Fruit fly (Drosophila melanogaster) whole organism, embryonic: ENCODE measurements around the gene Smox.

ENCODE experiments used
- ATbp ChIP-seq: fragments of 200-800 bp; sonication (Bioruptor generic); optimal IDR thresholded peaks from 2 replicates; lab custom pipeline; 2017; ENCODE audit warnings: missing biosample characterization, mild to moderate bottlenecking, missing genetic modification characterization, missing genetic modification reagents
- B-H2 ChIP-seq: fragments of 200-800 bp; sonication (Bioruptor generic); optimal IDR thresholded peaks from 2 replicates; lab custom pipeline; 2018; ENCODE audit warnings: missing biosample characterization, mild to moderate bottlenecking, missing genetic modification characterization
- CG10654 ChIP-seq: fragments of 200-800 bp; sonication (Bioruptor generic); optimal IDR thresholded peaks from 2 replicates; lab custom pipeline; 2016; ENCODE audit warnings: missing biosample characterization, missing genetic modification characterization
- CG12391 ChIP-seq: fragments of 200-800 bp; sonication (Bioruptor generic); optimal IDR thresholded peaks from 3 replicates; lab custom pipeline; 2018; ENCODE audit warnings: missing biosample characterization, mild to moderate bottlenecking, missing genetic modification characterization, moderate library complexity
- CG13624 ChIP-seq: fragments of 200-800 bp; sonication (Bioruptor generic); optimal IDR thresholded peaks from 2 replicates; lab custom pipeline; 2016; ENCODE audit warnings: missing biosample characterization, missing genetic modification characterization
- CG15269 ChIP-seq: fragments of 200-800 bp; sonication (Bioruptor generic); optimal IDR thresholded peaks from 2 replicates; lab custom pipeline; 2018; ENCODE audit warnings: missing biosample characterization, mild to moderate bottlenecking, missing genetic modification characterization, moderate library complexity
- CG17612 ChIP-seq: fragments of 200-800 bp; sonication (Bioruptor generic); IDR thresholded peaks from 2 replicates; pipeline ENCODE4 v1.3.6; 2022; ENCODE audit warnings: missing biosample characterization, missing genetic modification characterization
- CG17829 ChIP-seq: fragments of 200-800 bp; optimal IDR thresholded peaks from 2 replicates; lab custom pipeline; 2019; ENCODE audit warnings: missing biosample characterization, mild to moderate bottlenecking, missing genetic modification characterization, moderate library complexity
- CG17912 ChIP-seq: fragments of 200-800 bp; sonication (Bioruptor generic); optimal IDR thresholded peaks from 2 replicates; lab custom pipeline; 2018; ENCODE audit warnings: missing biosample characterization, mild to moderate bottlenecking, missing genetic modification characterization
- CG2678 ChIP-seq: fragments of 200-800 bp; sonication (Bioruptor generic); optimal IDR thresholded peaks from 3 replicates; lab custom pipeline; 2019; ENCODE audit warnings: missing biosample characterization, mild to moderate bottlenecking, missing genetic modification characterization, moderate library complexity
- CG6254 ChIP-seq: fragments of 200-800 bp; sonication (Bioruptor generic); optimal IDR thresholded peaks from 3 replicates; lab custom pipeline; 2017; ENCODE audit warnings: mild to moderate bottlenecking, missing biosample characterization, missing genetic modification reagents, missing genetic modification characterization
- CG6683 ChIP-seq: fragments of 200-800 bp; sonication (Bioruptor generic); optimal IDR thresholded peaks from 2 replicates; lab custom pipeline; 2017; ENCODE audit warnings: missing biosample characterization, mild to moderate bottlenecking, missing genetic modification characterization, missing genetic modification reagents
- CG8290 ChIP-seq, 3 experiments: fragments of 200-800 bp; sonication (Bioruptor generic); optimal IDR thresholded peaks; 2 replicates each; lab custom pipeline; 2016 to 2019; ENCODE audit warnings: missing biosample characterization in 3 of 3, missing genetic modification characterization in 3 of 3, mild to moderate bottlenecking in 2 of 3, moderate library complexity in 1 of 3
- CoRest ChIP-seq: fragments of 200-800 bp; sonication (Bioruptor generic); optimal IDR thresholded peaks from 3 replicates; lab custom pipeline; 2018; ENCODE audit warnings: missing biosample characterization, mild to moderate bottlenecking, missing genetic modification characterization, moderate library complexity
- D19A ChIP-seq: fragments of 200-800 bp; optimal IDR thresholded peaks from 3 replicates; lab custom pipeline; 2019; ENCODE audit warnings: missing biosample characterization, mild to moderate bottlenecking, missing genetic modification characterization, moderate library complexity
- Dek ChIP-seq: fragments of 200-800 bp; sonication (Bioruptor generic); optimal IDR thresholded peaks from 3 replicates; lab custom pipeline; 2019; ENCODE audit warnings: missing biosample characterization, mild to moderate bottlenecking, missing genetic modification characterization, moderate library complexity
- HLH54F ChIP-seq: fragments of 200-800 bp; sonication (Bioruptor generic); optimal IDR thresholded peaks from 3 replicates; lab custom pipeline; 2016; ENCODE audit warnings: missing biosample characterization, missing genetic modification characterization
- Hr51 ChIP-seq, 2 experiments: fragments of 200-800 bp; sonication (Bioruptor generic); optimal IDR thresholded peaks; 2 replicates in 1 of 2; 3 replicates in 1 of 2; lab custom pipeline; 2016 to 2018; ENCODE audit warnings: missing biosample characterization in 2 of 2, missing genetic modification characterization in 2 of 2, mild to moderate bottlenecking in 1 of 2, moderate library complexity in 1 of 2
- Jarid2 ChIP-seq: fragments of 200-800 bp; sonication (Bioruptor generic); optimal IDR thresholded peaks from 3 replicates; lab custom pipeline; 2017; ENCODE audit warnings: mild to moderate bottlenecking, missing biosample characterization, missing genetic modification reagents, missing genetic modification characterization
- Kr ChIP-seq: fragments of 200-800 bp; sonication (Bioruptor generic); optimal IDR thresholded peaks from 2 replicates; lab custom pipeline; 2017; ENCODE audit warnings: missing biosample characterization, mild to moderate bottlenecking, missing genetic modification characterization
- Mes4 ChIP-seq: fragments of 200-800 bp; sonication (Bioruptor generic); optimal IDR thresholded peaks from 2 replicates; lab custom pipeline; 2016; ENCODE audit warnings: missing biosample characterization, missing genetic modification characterization
- Mrtf ChIP-seq: fragments of 200-800 bp; sonication (Bioruptor generic); IDR thresholded peaks from 3 replicates; pipeline ENCODE4 v1.3.6; 2022; ENCODE audit warnings: missing biosample characterization, missing genetic modification characterization
- NFAT ChIP-seq: fragments of 200-800 bp; sonication (Bioruptor generic); IDR thresholded peaks from 2 replicates; pipeline ENCODE4 v1.3.6; 2022; ENCODE audit warnings: missing biosample characterization, missing genetic modification characterization
- Oaz ChIP-seq: fragments of 200-800 bp; sonication (Bioruptor generic); IDR thresholded peaks from 2 replicates; pipeline ENCODE4 v1.3.6; 2022; ENCODE audit warnings: missing biosample characterization, missing genetic modification characterization
- Poxn ChIP-seq: fragments of 200-800 bp; sonication (Bioruptor generic); IDR thresholded peaks from 2 replicates; pipeline ENCODE4 v1.3.6; 2022; ENCODE audit warnings: missing biosample characterization, missing genetic modification characterization
- Rfx ChIP-seq: fragments of 200-800 bp; sonication (Bioruptor generic); IDR thresholded peaks from 2 replicates; pipeline ENCODE4 v1.3.6; 2022; ENCODE audit warnings: missing biosample characterization, missing genetic modification characterization
- Side ChIP-seq: fragments of 200-800 bp; sonication (Bioruptor generic); optimal IDR thresholded peaks from 2 replicates; lab custom pipeline; 2016; ENCODE audit warnings: missing biosample characterization, missing genetic modification characterization
- Sox102F ChIP-seq: fragments of 200-800 bp; sonication (Bioruptor generic); optimal IDR thresholded peaks from 2 replicates; lab custom pipeline; 2018; ENCODE audit warnings: missing biosample characterization, mild to moderate bottlenecking, missing genetic modification characterization, moderate library complexity
- Xbp1 ChIP-seq: fragments of 200-800 bp; sonication (Bioruptor generic); optimal IDR thresholded peaks from 3 replicates; lab custom pipeline; 2016; ENCODE audit warnings: missing biosample characterization, mild to moderate bottlenecking, missing genetic modification characterization
- dysf ChIP-seq: fragments of 200-800 bp; sonication (Bioruptor generic); IDR thresholded peaks from 3 replicates; pipeline ENCODE4 v1.3.6; 2022; ENCODE audit warnings: missing biosample characterization, missing genetic modification characterization
- gsb ChIP-seq: fragments of 200-800 bp; sonication (Bioruptor generic); IDR thresholded peaks from 2 replicates; pipeline ENCODE4 v1.3.6; 2022; ENCODE audit warnings: missing biosample characterization, missing genetic modification characterization
- jigr1 ChIP-seq: fragments of 200-800 bp; sonication (Bioruptor generic); IDR thresholded peaks from 3 replicates; pipeline ENCODE4 v1.3.6; 2022; ENCODE audit warnings: missing biosample characterization, missing genetic modification characterization
- lilli ChIP-seq: fragments of 200-800 bp; sonication (Bioruptor generic); optimal IDR thresholded peaks from 3 replicates; lab custom pipeline; 2016; ENCODE audit warnings: missing biosample characterization, missing genetic modification characterization
- lola ChIP-seq, 3 experiments: fragments of >200 bp in 2 of 3; fragments of 200-800 bp in 1 of 3; sonication (Bioruptor generic) in 1 of 3; optimal IDR thresholded peaks; 2 replicates each; lab custom pipeline; 2017 to 2019; ENCODE audit warnings: missing biosample characterization in 3 of 3, missing genetic modification characterization in 3 of 3, mild to moderate bottlenecking in 1 of 3, moderate library complexity in 1 of 3
- luna ChIP-seq: fragments of 200-800 bp; sonication (Bioruptor generic); optimal IDR thresholded peaks from 2 replicates; lab custom pipeline; 2016; ENCODE audit warnings: missing biosample characterization, missing genetic modification characterization
- nmo ChIP-seq: fragments of 200-800 bp; sonication (Bioruptor generic); optimal IDR thresholded peaks from 2 replicates; lab custom pipeline; 2018; ENCODE audit warnings: missing biosample characterization, mild to moderate bottlenecking, missing genetic modification characterization, moderate library complexity
- pan ChIP-seq, 4 experiments: fragments of >200 bp in 3 of 4; fragments of 200-800 bp in 1 of 4; sonication (Bioruptor generic) in 1 of 4; optimal IDR thresholded peaks in 3 of 4; IDR thresholded peaks in 1 of 4; 2 replicates each; pipeline versions ENCODE4 v1.3.6 to Lab custom; 2017 to 2022; ENCODE audit warnings: missing biosample characterization in 2 of 4, missing genetic modification characterization in 2 of 4, mixed read lengths in 1 of 4
- prd ChIP-seq, 3 experiments: fragments of >200 bp in 2 of 3; fragments of 200-800 bp in 1 of 3; sonication (Bioruptor generic) in 1 of 3; optimal IDR thresholded peaks in 2 of 3; IDR thresholded peaks in 1 of 3; 2 replicates in 2 of 3; 3 replicates in 1 of 3; pipeline versions ENCODE4 v1.3.6 to Lab custom; 2017 to 2022; ENCODE audit warnings: missing biosample characterization in 1 of 3, missing genetic modification characterization in 1 of 3
- psq ChIP-seq: fragments of 200-800 bp; sonication (Bioruptor generic); optimal IDR thresholded peaks from 2 replicates; lab custom pipeline; 2017; ENCODE audit warnings: missing biosample characterization, missing genetic modification characterization
- row ChIP-seq: fragments of 200-800 bp; sonication (Bioruptor generic); IDR thresholded peaks from 3 replicates; pipeline ENCODE4 v1.3.6; 2022; ENCODE audit warnings: missing biosample characterization, missing genetic modification characterization
- sisA ChIP-seq: fragments of 200-800 bp; sonication (Bioruptor generic); IDR thresholded peaks from 2 replicates; pipeline ENCODE4 v1.3.6; 2022; ENCODE audit warnings: missing biosample characterization, missing genetic modification characterization
- tgo ChIP-seq: fragments of 200-800 bp; sonication (Bioruptor generic); IDR thresholded peaks from 3 replicates; pipeline ENCODE4 v1.3.6; 2022; ENCODE audit warnings: missing biosample characterization, missing genetic modification characterization
- tio ChIP-seq: fragments of 200-800 bp; sonication (Bioruptor generic); optimal IDR thresholded peaks from 2 replicates; lab custom pipeline; 2017; ENCODE audit warnings: missing biosample characterization, missing genetic modification characterization, inconsistent platforms
- tup ChIP-seq: fragments of 200-800 bp; sonication (Bioruptor generic); optimal IDR thresholded peaks from 2 replicates; lab custom pipeline; 2016; ENCODE audit warnings: missing biosample characterization, mild to moderate bottlenecking, missing genetic modification characterization, moderate library complexity
- tx ChIP-seq: fragments of 200-800 bp; sonication (Bioruptor generic); optimal IDR thresholded peaks from 2 replicates; lab custom pipeline; 2016; ENCODE audit warnings: missing biosample characterization, missing genetic modification characterization
- zfh1 ChIP-seq: fragments of 200-800 bp; sonication (Bioruptor generic); IDR thresholded peaks from 3 replicates; pipeline ENCODE4 v1.3.6; 2022; ENCODE audit warnings: missing biosample characterization, missing genetic modification characterization

Gene Smox

DNA sequence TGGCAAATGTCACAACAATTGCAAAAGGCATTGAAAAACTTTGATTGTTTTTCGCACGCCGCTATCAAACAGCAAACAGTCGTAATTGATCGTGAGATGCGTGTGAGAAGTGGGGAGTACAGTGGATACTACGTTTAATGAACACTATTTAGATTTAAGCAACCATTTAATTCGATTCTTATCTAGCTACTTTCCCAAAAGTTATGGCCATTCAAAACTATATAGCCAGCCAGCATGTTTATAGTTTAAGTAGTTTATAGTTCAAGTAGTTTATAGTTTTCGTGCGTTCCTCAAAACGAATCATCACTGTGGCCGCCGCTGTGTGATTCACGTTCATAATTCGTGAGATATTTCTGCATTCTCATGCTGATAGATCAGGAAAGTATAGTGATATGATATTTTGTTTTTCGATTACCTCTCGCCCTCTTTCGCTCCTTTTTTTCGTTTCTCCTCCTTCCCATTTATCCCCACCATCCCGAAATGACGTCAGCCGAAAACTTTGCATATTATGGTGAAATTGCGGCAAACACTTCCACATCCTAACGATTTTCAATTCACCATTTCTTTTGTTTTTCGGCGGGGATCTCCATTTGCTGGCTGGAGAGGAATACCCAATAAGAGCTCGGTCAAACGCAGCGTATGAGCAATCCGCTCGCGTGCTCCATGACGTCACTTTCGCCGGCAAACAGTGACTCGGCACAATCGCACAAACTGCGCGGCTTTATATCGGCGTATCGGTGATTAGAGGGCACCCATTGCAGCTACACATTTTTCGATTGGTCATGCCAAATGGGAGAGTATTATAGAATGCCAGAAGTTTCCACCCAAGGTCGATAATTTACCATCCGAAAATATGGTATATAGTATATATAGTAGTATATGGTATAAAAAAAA is 28.4 kb downstream of the Smox start (continued):
- TF ChIP-seq prd (optimal IDR thresholded peaks at IDR 0.05; lab: Kevin White, UChicago) (no peak), prd (GFP tag; IDR thresholded peaks at IDR 0.05; lab: Robert Waterston, UW) (peak; percentile 47; the same call in 2 of the 3 replicates), CG17829 (tag; lab: Kevin White, UChicago) (peak; percentile 29), gsb (GFP tag; lab: Robert Waterston, UW) (peak; percentile 58; the same call in 1 of the 2 replicates), Rfx (GFP tag; lab: Robert Waterston, UW) (peak; percentile 87), lola (GFP tag; optimal IDR thresholded peaks at IDR 0.05; lab: Kevin White, UChicago) (no peak), lilli (GFP tag; lab: Kevin White, UChicago) (peak; percentile 73), sisA (GFP tag; lab: Robert Waterston, UW) (peak; percentile 41; the same call in 1 of the 2 replicates), Kr (GFP tag; lab: Kevin White, UChicago) (no peak), Mes4 (GFP tag; lab: Kevin White, UChicago) (no peak), CG17612 (0 out of 2 replicates have a peak, but pooled peaks have one; percentile 46), Sox102F (GFP tag; lab: Kevin White, UChicago) (peak; percentile 30), Hr51 (GFP tag; optimal IDR thresholded peaks at IDR 0.05; lab: Kevin White, UChicago) (peak in 1 of 2 experiments; percentile 66), CoRest (tag; lab: Kevin White, UChicago) (peak; percentile 70), CG13624 (GFP tag; lab: Kevin White, UChicago) (peak; percentile 51), CG6683 (GFP tag; lab: Kevin White, UChicago) (peak; percentile 6), CG15269 (peak; percentile 80), CG6254 (no peak), zfh1 (GFP tag; lab: Robert Waterston, UW) (peak; percentile 26; the same call in 1 of the 3 replicates), row (peak; percentile 85), CG2678 (tag; lab: Kevin White, UChicago) (peak; percentile 74), jigr1 (GFP tag; lab: Robert Waterston, UW) (no peak), CG10654 (GFP tag; lab: Kevin White, UChicago) (no peak), psq (GFP tag; lab: Kevin White, UChicago) (no peak), tx (GFP tag; lab: Kevin White, UChicago) (peak; percentile 43), dysf (peak; percentile 74), luna (GFP tag; lab: Kevin White, UChicago) (peak; percentile 18), Mrtf (GFP tag; lab: Robert Waterston, UW) (0 out of 3 replicates have a peak, but pooled peaks have one; percentile 29), Poxn (peak; percentile 72), HLH54F (GFP tag; lab: Kevin White, UChicago) (peak; percentile 63), Side (peak; percentile 29), Dek (tag; lab: Kevin White, UChicago) (peak; percentile 79), CG8290 (GFP tag; optimal IDR thresholded peaks at IDR 0.05; lab: Kevin White, UChicago) (no peak), CG8290 (tag; optimal IDR thresholded peaks at IDR 0.05; lab: Kevin White, UChicago) (peak in 1 of 2 experiments; percentile 94), Jarid2 (GFP tag; lab: Kevin White, UChicago) (peak; percentile 10), Oaz (GFP tag; lab: Robert Waterston, UW) (peak; percentile 55), nmo (GFP tag; lab: Kevin White, UChicago) (peak; percentile 16), tgo (GFP tag; lab: Robert Waterston, UW) (peak; percentile 60), Xbp1 (GFP tag; lab: Kevin White, UChicago) (peak; percentile 47), CG12391 (tag; lab: Kevin White, UChicago) (peak; percentile 44), ATbp (GFP tag; lab: Kevin White, UChicago) (no peak), D19A (peak; percentile 11), B-H2 (GFP tag; lab: Kevin White, UChicago) (peak; percentile 60), NFAT (peak; percentile 72; the same call in 1 of the 2 replicates), pan (optimal IDR thresholded peaks at IDR 0.05; lab: Kevin White, UChicago) (no peak), pan (GFP tag; optimal IDR thresholded peaks at IDR 0.05 in 1 of 2, IDR thresholded peaks at IDR 0.05 in 1 of 2) (peak in 1 of 2 experiments; percentile 68), CG17912 (GFP tag; lab: Kevin White, UChicago) (no peak), tio (GFP tag; lab: Kevin White, UChicago) (peak; percentile 9), tup (GFP tag; lab: Kevin White, UChicago) (peak; percentile 6)
